In the genomic region with DNA sequence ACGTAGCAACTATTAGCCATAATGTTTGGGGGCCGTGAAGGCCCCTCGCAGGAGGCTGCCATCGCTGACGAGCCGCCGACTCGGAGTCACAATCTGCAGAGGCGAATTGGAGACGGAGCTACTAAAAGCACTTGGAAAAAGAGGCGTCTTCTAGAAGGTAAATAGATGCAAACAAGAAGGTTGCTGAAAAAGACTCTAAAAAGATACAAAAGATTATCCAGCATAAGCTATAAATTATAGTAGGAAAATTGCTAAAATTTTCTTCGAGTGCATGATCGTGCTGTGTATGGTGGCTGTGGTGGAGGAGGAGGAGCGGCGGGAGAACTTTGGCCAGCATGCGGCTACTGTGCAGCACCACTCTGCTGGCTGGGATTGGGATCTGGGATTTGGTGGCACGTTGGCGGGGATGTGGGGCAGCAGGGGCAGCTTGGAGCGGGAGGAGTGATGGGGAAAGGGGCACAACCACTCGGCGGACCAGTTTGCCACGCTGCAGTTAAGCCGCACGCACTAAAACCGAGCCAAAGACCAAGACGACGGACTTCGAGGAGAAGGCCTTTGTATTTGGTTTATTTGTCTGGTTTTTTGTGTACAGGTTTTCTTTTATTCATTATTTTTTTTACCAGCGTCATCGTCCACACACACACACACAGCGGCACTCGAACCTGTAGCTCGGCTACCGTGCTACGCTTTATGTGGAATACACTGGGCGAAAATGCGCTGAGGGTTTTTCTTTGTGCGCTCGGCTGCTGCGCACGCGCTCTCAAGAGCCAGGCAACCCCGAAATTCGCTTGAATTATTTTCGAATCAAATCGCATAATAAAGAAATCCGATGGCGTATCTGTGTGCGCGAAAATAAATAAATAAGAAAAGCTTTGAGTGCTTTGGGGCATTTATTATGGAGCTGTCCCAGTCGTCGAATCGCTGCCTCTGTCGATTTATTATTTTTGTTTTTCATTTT, we compare ENCODE assay signal across 4 fruit fly cellular contexts.
TF ChIP-seq lines count a peak whose summit lies in the region.

No protein-coding gene starts in this region.

- TF ChIP-seq CTCF in whole organism, embryonic (GFP tag; optimal IDR thresholded peaks at IDR 0.05; lab: Kevin White, UChicago) = no peak

TF ChIP-seq in whole organism, embryonic, 481 proteins besides CTCF, POLR2A, EP300 and RAD21 (continues in another document):
- TF ChIP-seq so (GFP tag; IDR thresholded peaks at IDR 0.05; lab: Robert Waterston, UW) = no peak
- TF ChIP-seq CG1603 (tag; optimal IDR thresholded peaks at IDR 0.05; lab: Kevin White, UChicago) = peak; percentile 47
- no peak for TF ChIP-seq Dbx (GFP tag; IDR thresholded peaks at IDR 0.05; lab: Robert Waterston, UW)
- no peak for TF ChIP-seq usp (GFP tag; optimal IDR thresholded peaks at IDR 0.05; lab: Kevin White, UChicago)
- peak; percentile 38; the same call in 1 of the 2 replicates for TF ChIP-seq Rfx (GFP tag; IDR thresholded peaks at IDR 0.05; lab: Robert Waterston, UW)
- TF ChIP-seq CG1024 (GFP tag; IDR thresholded peaks at IDR 0.05; lab: Robert Waterston, UW) = 0 out of 2 replicates have a peak, but pooled peaks have one; percentile 17
- TF ChIP-seq sna (GFP tag; IDR thresholded peaks at IDR 0.05; lab: Robert Waterston, UW; ENCODE audit: partially characterized antibody) = no peak
- TF ChIP-seq z (GFP tag; IDR thresholded peaks at IDR 0.05; lab: Robert Waterston, UW) = no peak
- TF ChIP-seq CG16779 (GFP tag; IDR thresholded peaks at IDR 0.05; lab: Robert Waterston, UW) = no peak
- TF ChIP-seq CG12299 (tag; optimal IDR thresholded peaks at IDR 0.05; lab: Kevin White, UChicago) = peak; percentile 17
- TF ChIP-seq sisA (GFP tag; IDR thresholded peaks at IDR 0.05; lab: Robert Waterston, UW) = peak; percentile 31
- TF ChIP-seq dan (GFP tag; IDR thresholded peaks at IDR 0.05; lab: Robert Waterston, UW) = no peak
- TF ChIP-seq shn (GFP tag; optimal IDR thresholded peaks at IDR 0.05; lab: Kevin White, UChicago) = no peak
- peak; percentile 38 for TF ChIP-seq Ets65A (GFP tag; lab: Kevin White, UChicago)
- TF ChIP-seq CG10959 (GFP tag; IDR thresholded peaks at IDR 0.05; lab: Robert Waterston, UW) = no peak
- TF ChIP-seq CG13624 (GFP tag; optimal IDR thresholded peaks at IDR 0.05; lab: Kevin White, UChicago) = no peak
- TF ChIP-seq Hmr (GFP tag; optimal IDR thresholded peaks at IDR 0.05; lab: Kevin White, UChicago) = no peak
- TF ChIP-seq nom (GFP tag; optimal IDR thresholded peaks at IDR 0.05; lab: Kevin White, UChicago) = peak; percentile 61
- TF ChIP-seq Usf (GFP tag; optimal IDR thresholded peaks at IDR 0.05; lab: Kevin White, UChicago) = no peak
- peak; percentile 19; the same call in 2 of the 3 replicates for TF ChIP-seq Mrtf (GFP tag; IDR thresholded peaks at IDR 0.05; lab: Robert Waterston, UW)

TF ChIP-seq in whole organism, prepupa, 60 proteins besides CTCF, POLR2A, EP300 and RAD21 (continues in another document):
- peak; percentile 71 for TF ChIP-seq Ets96B (tag; optimal IDR thresholded peaks at IDR 0.05; lab: Kevin White, UChicago)
- TF ChIP-seq cyc (GFP tag; optimal IDR thresholded peaks at IDR 0.05; lab: Kevin White, UChicago) = peak; percentile 90
- peak; percentile 90 for TF ChIP-seq topi (GFP tag; optimal IDR thresholded peaks at IDR 0.05; lab: Kevin White, UChicago)
- TF ChIP-seq Sox15 (GFP tag; optimal IDR thresholded peaks at IDR 0.05; lab: Kevin White, UChicago) = peak; percentile 46
- peak; percentile 74 for TF ChIP-seq CG11294 (GFP tag; IDR thresholded peaks at IDR 0.05; lab: Robert Waterston, UW)
- TF ChIP-seq Sox102F (GFP tag; optimal IDR thresholded peaks at IDR 0.05; lab: Kevin White, UChicago) = peak; percentile 77
- TF ChIP-seq Hr4 (GFP tag; optimal IDR thresholded peaks at IDR 0.05; lab: Kevin White, UChicago) = peak; percentile 54
- TF ChIP-seq CG11762 (GFP tag; optimal IDR thresholded peaks at IDR 0.05; lab: Kevin White, UChicago; ENCODE audit: insufficient read depth) = peak; percentile 66
- TF ChIP-seq CG32006 (GFP tag; optimal IDR thresholded peaks at IDR 0.05; lab: Kevin White, UChicago) = peak; percentile 74
- TF ChIP-seq Sox14 (GFP tag; optimal IDR thresholded peaks at IDR 0.05; lab: Kevin White, UChicago) = peak; percentile 76
- TF ChIP-seq CG8632 (GFP tag; optimal IDR thresholded peaks at IDR 0.05; lab: Kevin White, UChicago) = peak; percentile 39
- peak; percentile 70 for TF ChIP-seq Gug (GFP tag; IDR thresholded peaks at IDR 0.05; lab: Robert Waterston, UW)
- peak; percentile 73 for TF ChIP-seq CG8119 (GFP tag; IDR thresholded peaks at IDR 0.05; lab: Robert Waterston, UW)
- peak; percentile 82 for TF ChIP-seq CG3919 (GFP tag; optimal IDR thresholded peaks at IDR 0.05; lab: Kevin White, UChicago)
- TF ChIP-seq CG34406 (GFP tag; optimal IDR thresholded peaks at IDR 0.05; lab: Kevin White, UChicago) = peak; percentile 48
- peak; percentile 34 for TF ChIP-seq dac (GFP tag; optimal IDR thresholded peaks at IDR 0.05; lab: Kevin White, UChicago)
- peak; percentile 76 for TF ChIP-seq CG31627 (GFP tag; optimal IDR thresholded peaks at IDR 0.05; lab: Kevin White, UChicago)
- TF ChIP-seq CG6276 (GFP tag; optimal IDR thresholded peaks at IDR 0.05; lab: Kevin White, UChicago) = peak; percentile 66
- peak; percentile 69 for TF ChIP-seq CG6808 (GFP tag; optimal IDR thresholded peaks at IDR 0.05; lab: Kevin White, UChicago)
- peak; percentile 81 for TF ChIP-seq CG3032 (tag; optimal IDR thresholded peaks at IDR 0.05; lab: Kevin White, UChicago)

TF ChIP-seq in whole organism, pupa, 21 proteins besides CTCF, POLR2A, EP300 and RAD21:
- TF ChIP-seq Pif1B (GFP tag; optimal IDR thresholded peaks at IDR 0.05; lab: Kevin White, UChicago) = peak; percentile 70
- TF ChIP-seq CG12605 (GFP tag; IDR thresholded peaks at IDR 0.05; lab: Robert Waterston, UW) = peak; percentile 42
- TF ChIP-seq CG34367 (tag; optimal IDR thresholded peaks at IDR 0.05; lab: Kevin White, UChicago) = peak; percentile 47
- peak; percentile 74 for TF ChIP-seq CG8301 (tag; optimal IDR thresholded peaks at IDR 0.05; lab: Kevin White, UChicago)
- peak; percentile 77 for TF ChIP-seq Pif1A (GFP tag; optimal IDR thresholded peaks at IDR 0.05; lab: Kevin White, UChicago)
- peak; percentile 85 for TF ChIP-seq CG14655 (GFP tag; optimal IDR thresholded peaks at IDR 0.05; lab: Kevin White, UChicago)
- peak; percentile 43 for TF ChIP-seq gl (tag; optimal IDR thresholded peaks at IDR 0.05; lab: Kevin White, UChicago)
- peak; percentile 75 for TF ChIP-seq CG8159 (tag; optimal IDR thresholded peaks at IDR 0.05; lab: Kevin White, UChicago)
- TF ChIP-seq rn (GFP tag; IDR thresholded peaks at IDR 0.05; lab: Robert Waterston, UW) = peak; percentile 85
- TF ChIP-seq CG13204 (GFP tag; optimal IDR thresholded peaks at IDR 0.05; lab: Kevin White, UChicago) = peak; percentile 91
- TF ChIP-seq CG9948 (tag; optimal IDR thresholded peaks at IDR 0.05; lab: Kevin White, UChicago) = peak; percentile 65
- peak; percentile 39 for TF ChIP-seq D1 (tag; optimal IDR thresholded peaks at IDR 0.05; lab: Kevin White, UChicago)
- peak; percentile 87 for TF ChIP-seq fd96Ca (GFP tag; IDR thresholded peaks at IDR 0.05; lab: Robert Waterston, UW)
- peak; percentile 45 for TF ChIP-seq CG10348 (GFP tag; IDR thresholded peaks at IDR 0.05; lab: Robert Waterston, UW)
- TF ChIP-seq CG32121 (GFP tag; IDR thresholded peaks at IDR 0.05; lab: Robert Waterston, UW) = peak; percentile 78
- peak; percentile 22 for TF ChIP-seq EcR (GFP tag; optimal IDR thresholded peaks at IDR 0.05; lab: Kevin White, UChicago)
- TF ChIP-seq Ets98B (GFP tag; IDR thresholded peaks at IDR 0.05; lab: Robert Waterston, UW) = peak; percentile 86
- TF ChIP-seq CG17806 (tag; optimal IDR thresholded peaks at IDR 0.05; lab: Kevin White, UChicago) = peak; percentile 76
- peak; percentile 85 for TF ChIP-seq CG4496 (GFP tag; IDR thresholded peaks at IDR 0.05; lab: Robert Waterston, UW)
- peak; percentile 53 for TF ChIP-seq Snoo (tag; optimal IDR thresholded peaks at IDR 0.05; lab: Kevin White, UChicago)
- peak; percentile 72 for TF ChIP-seq CG15710 (tag; optimal IDR thresholded peaks at IDR 0.05; lab: Kevin White, UChicago)

TF ChIP-seq in whole organism, wandering third instar larva, 38 proteins besides CTCF, POLR2A, EP300 and RAD21 (continues in another document):
- TF ChIP-seq N (GFP tag; optimal IDR thresholded peaks at IDR 0.05; lab: Kevin White, UChicago) = no peak
- peak; percentile 86 for TF ChIP-seq Hnf4 (GFP tag; optimal IDR thresholded peaks at IDR 0.05; lab: Kevin White, UChicago)
- TF ChIP-seq brk (GFP tag; optimal IDR thresholded peaks at IDR 0.05; lab: Kevin White, UChicago) = peak; percentile 55
- TF ChIP-seq Hr83 (GFP tag; optimal IDR thresholded peaks at IDR 0.05; lab: Kevin White, UChicago; ENCODE audit: poor library complexity, severe bottlenecking) = no peak
- no peak for TF ChIP-seq Abd-B (GFP tag; optimal IDR thresholded peaks at IDR 0.05; lab: Kevin White, UChicago)
- peak; percentile 82 for TF ChIP-seq br (GFP tag; optimal IDR thresholded peaks at IDR 0.05; lab: Kevin White, UChicago)
- peak; percentile 77 for TF ChIP-seq rgr (GFP tag; optimal IDR thresholded peaks at IDR 0.05; lab: Kevin White, UChicago)
- TF ChIP-seq CG9705 (GFP tag; optimal IDR thresholded peaks at IDR 0.05; lab: Kevin White, UChicago) = peak; percentile 29
- TF ChIP-seq dl (GFP tag; optimal IDR thresholded peaks at IDR 0.05; lab: Kevin White, UChicago; ENCODE audit: insufficient read depth in 1 of 2, partially characterized antibody in 2 of 2) = no peak
- TF ChIP-seq psq (GFP tag; optimal IDR thresholded peaks at IDR 0.05; lab: Kevin White, UChicago) = peak; percentile 62
- TF ChIP-seq Jra (GFP tag; optimal IDR thresholded peaks at IDR 0.05; lab: Kevin White, UChicago) = peak; percentile 48
- TF ChIP-seq Myc (optimal IDR thresholded peaks at IDR 0.05; lab: Kevin White, UChicago) = no peak
- no peak for TF ChIP-seq Hr78 (GFP tag; optimal IDR thresholded peaks at IDR 0.05; lab: Kevin White, UChicago)
- TF ChIP-seq sv (GFP tag; optimal IDR thresholded peaks at IDR 0.05; lab: Kevin White, UChicago) = no peak
- peak; percentile 84 for TF ChIP-seq ey (GFP tag; optimal IDR thresholded peaks at IDR 0.05; lab: Kevin White, UChicago)
- TF ChIP-seq HLH106 (tag; optimal IDR thresholded peaks at IDR 0.05; lab: Kevin White, UChicago) = peak; percentile 86
- TF ChIP-seq lola (GFP tag; optimal IDR thresholded peaks at IDR 0.05; lab: Kevin White, UChicago) = no peak
- TF ChIP-seq pan (optimal IDR thresholded peaks at IDR 0.05; lab: Kevin White, UChicago) = no peak
- TF ChIP-seq sage (GFP tag; optimal IDR thresholded peaks at IDR 0.05; lab: Kevin White, UChicago) = peak; percentile 70
- TF ChIP-seq h (GFP tag; optimal IDR thresholded peaks at IDR 0.05; lab: Kevin White, UChicago) = peak; percentile 93
- TF ChIP-seq Vsx2 (GFP tag; optimal IDR thresholded peaks at IDR 0.05; lab: Kevin White, UChicago; ENCODE audit: partially characterized antibody) = no peak
- no peak for TF ChIP-seq jim (GFP tag; optimal IDR thresholded peaks at IDR 0.05; lab: Kevin White, UChicago)
- TF ChIP-seq OdsH (GFP tag; optimal IDR thresholded peaks at IDR 0.05; lab: Kevin White, UChicago) = peak; percentile 64
- no peak for TF ChIP-seq usp (GFP tag; optimal IDR thresholded peaks at IDR 0.05; lab: Kevin White, UChicago)
- no peak for TF ChIP-seq Dfd (GFP tag; optimal IDR thresholded peaks at IDR 0.05; lab: Kevin White, UChicago)

Comparison
In these comparisons a context has a peak if more than half of its experiments do, and no peak if none do; other contexts are left out.
1. Of the 7 proteins assayed by ChIP-seq in both whole organism, embryonic and whole organism, prepupa: peak only in whole organism, embryonic: none; only in whole organism, prepupa: Blimp-1, CG16779, CG6854, Gug, Hr39, Lpt and 1 more; in both: none; in neither: 0.